Fruit fly (Drosophila melanogaster): Measurements from ENCODE around the gene CG18764.

CG18764 gene

dm6 chr3R:11673955-11674663, 47.4 kb downstream of the CG18764 start, which contains the start of gene CG14715 (continued):
- TF ChIP-seq MBD-R2 (GFP tag; IDR thresholded peaks at IDR 0.05) (peak; percentile 67), Oli (tag; optimal IDR thresholded peaks at IDR 0.05) (peak; percentile 12), CG15696 (tag; optimal IDR thresholded peaks at IDR 0.05) (peak; percentile 41), tup (GFP tag; optimal IDR thresholded peaks at IDR 0.05) (no peak), gro (GFP tag; optimal IDR thresholded peaks at IDR 0.05) (peak; percentile 28), chif (GFP tag; optimal IDR thresholded peaks at IDR 0.05) (peak; percentile 20 to 34), H15 (GFP tag; IDR thresholded peaks at IDR 0.05) (no peak), pzg (GFP tag; optimal IDR thresholded peaks at IDR 0.05) (peak; percentile 56), CG3407 (GFP tag; optimal IDR thresholded peaks at IDR 0.05) (no peak), wek (GFP tag; optimal IDR thresholded peaks at IDR 0.05) (no peak), Sry-δ (GFP tag; optimal IDR thresholded peaks at IDR 0.05) (peak; percentile 63), CG13287 (GFP tag; IDR thresholded peaks at IDR 0.05; ENCODE audit: partially characterized antibody) (peak; percentile 72), CG6175 (GFP tag; IDR thresholded peaks at IDR 0.05) (no peak), ranshi (GFP tag; IDR thresholded peaks at IDR 0.05) (peak; percentile 64), shn (GFP tag; optimal IDR thresholded peaks at IDR 0.05) (peak; percentile 48), CG43689 (GFP tag; IDR thresholded peaks at IDR 0.05) (no peak), CoRest (tag; optimal IDR thresholded peaks at IDR 0.05) (peak; percentile 60), CG12299 (tag; optimal IDR thresholded peaks at IDR 0.05) (no peak), CG7786 (GFP tag; optimal IDR thresholded peaks at IDR 0.05) (peak; percentile 1), row (GFP tag; IDR thresholded peaks at IDR 0.05) (peak; percentile 82), Med (GFP tag) (peak; percentile 55), esg (GFP tag; conservative IDR thresholded peaks at IDR 0.05) (no peak; the same call in 1 of the 2 replicates), CG5953 (GFP tag; IDR thresholded peaks at IDR 0.05) (no peak), Scr (GFP tag; IDR thresholded peaks at IDR 0.05; ENCODE audit: partially characterized antibody) (peak; percentile 62), CG14965 (GFP tag; optimal IDR thresholded peaks at IDR 0.05; ENCODE audit: borderline replicate concordance) (no peak), ara (GFP tag; IDR thresholded peaks at IDR 0.05) (no peak), stc (GFP tag; IDR thresholded peaks at IDR 0.05) (no peak), fd64A (GFP tag; optimal IDR thresholded peaks at IDR 0.05) (no peak), grau (tag; optimal IDR thresholded peaks at IDR 0.05) (peak; percentile 21), ham (GFP tag; IDR thresholded peaks at IDR 0.05) (no peak), bsh (GFP tag; optimal IDR thresholded peaks at IDR 0.05) (peak in 1 of 2 experiments; percentile 20), phol (tag; optimal IDR thresholded peaks at IDR 0.05) (peak; percentile 71), CG10366 (GFP tag; IDR thresholded peaks at IDR 0.05) (no peak), CG17912 (GFP tag; optimal IDR thresholded peaks at IDR 0.05) (no peak), lilli (GFP tag; optimal IDR thresholded peaks at IDR 0.05) (peak; percentile 71), jigr1 (GFP tag; IDR thresholded peaks at IDR 0.05) (no peak), B-H1 (GFP tag; IDR thresholded peaks at IDR 0.05) (0 out of 3 replicates have a peak, but pooled peaks have one; percentile 16), hb (GFP tag; IDR thresholded peaks at IDR 0.05; ENCODE audit: partially characterized antibody) (no peak), sna (GFP tag; IDR thresholded peaks at IDR 0.05; ENCODE audit: partially characterized antibody) (no peak), CG14667 (GFP tag; IDR thresholded peaks at IDR 0.05) (0 out of 2 replicates have a peak, but pooled peaks have one; percentile 7), emc (GFP tag; optimal IDR thresholded peaks at IDR 0.05) (no peak), Hr39 (optimal IDR thresholded peaks at IDR 0.05) (no peak), CG3838 (GFP tag; optimal IDR thresholded peaks at IDR 0.05) (no peak), Mes4 (GFP tag; optimal IDR thresholded peaks at IDR 0.05) (peak; percentile 13), crol (GFP tag; IDR thresholded peaks at IDR 0.05) (no peak), ssp (GFP tag; IDR thresholded peaks at IDR 0.05) (peak; percentile 88), CG30403 (GFP tag; optimal IDR thresholded peaks at IDR 0.05) (peak; percentile 72), CG31441 (GFP tag; IDR thresholded peaks at IDR 0.05) (peak; percentile 64), kay (GFP tag; optimal IDR thresholded peaks at IDR 0.05) (peak; percentile 11), CG13624 (GFP tag; optimal IDR thresholded peaks at IDR 0.05) (peak; percentile 51)
